Worm (Caenorhabditis elegans): Measurements from ENCODE around the gene Y32B12B.1.

DNA sequence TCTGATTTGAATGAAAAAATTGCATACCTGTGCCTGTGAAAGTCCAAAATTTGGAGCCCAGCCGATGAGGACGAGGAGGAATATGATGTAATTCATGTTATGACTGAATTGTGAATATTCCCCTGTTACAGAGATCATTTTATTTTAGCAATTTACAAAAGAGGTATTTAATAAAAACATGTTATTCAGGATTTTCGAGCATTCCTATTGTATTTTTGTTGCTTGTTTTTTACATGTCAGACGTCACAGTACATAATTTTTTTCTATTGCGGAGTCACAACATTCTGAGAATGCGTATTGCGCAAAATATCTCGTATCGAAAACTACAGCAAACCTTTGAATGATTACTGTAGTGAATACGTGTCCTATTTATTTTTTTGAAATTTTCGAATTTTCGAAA is 33.6 kb upstream of the Y32B12B.1 start, which contains the start of gene F36D3.14:
- TF ChIP-seq die-1 (tag; optimal IDR thresholded peaks at IDR 0.05) (no peak), lin-54 (GFP tag; optimal IDR thresholded peaks at IDR 0.05) (no peak), nhr-120 (GFP tag; IDR thresholded peaks at IDR 0.05) (no peak), atf-7 (tag; optimal IDR thresholded peaks at IDR 0.05) (no peak), ccch-3 (GFP tag; optimal IDR thresholded peaks at IDR 0.05) (no peak), let-607 (tag; optimal IDR thresholded peaks at IDR 0.05) (no peak), lir-1 (GFP tag; conservative IDR thresholded peaks at IDR 0.05) (no peak), F55B11.4 (tag; optimal IDR thresholded peaks at IDR 0.05; ENCODE audit: borderline replicate concordance, insufficient read depth) (no peak), aptf-3 (GFP tag; IDR thresholded peaks at IDR 0.05) (no peak), cebp-2 (GFP tag; IDR thresholded peaks at IDR 0.05) (no peak), lin-35 (GFP tag; optimal IDR thresholded peaks at IDR 0.05) (no peak), lag-1 (GFP tag; IDR thresholded peaks at IDR 0.05) (no peak), bed-2 (GFP tag; IDR thresholded peaks at IDR 0.05) (no peak), Y53G8AR.9 (GFP tag; conservative IDR thresholded peaks at IDR 0.05) (no peak)
